Worm (Caenorhabditis elegans): ENCODE measurements around the gene rbg-3.

ce11 chrIII:4745934-4746333, 8.3 kb upstream of the rbg-3 start, which contains the start of gene F17C8.6:
- TF ChIP-seq zip-8 (tag; optimal IDR thresholded peaks at IDR 0.05) (no peak), nhr-76 (tag; optimal IDR thresholded peaks at IDR 0.05) (no peak), ceh-83 (GFP tag; optimal IDR thresholded peaks at IDR 0.05) (no peak), mep-1 (tag; optimal IDR thresholded peaks at IDR 0.05) (no peak), lin-32 (GFP tag; optimal IDR thresholded peaks at IDR 0.05) (no peak), unc-62 (GFP tag; optimal IDR thresholded peaks at IDR 0.05) (no peak), unc-120 (tag; optimal IDR thresholded peaks at IDR 0.05; ENCODE audit: poor library complexity, severe bottlenecking) (no peak), mab-5 (tag; optimal IDR thresholded peaks at IDR 0.05) (no peak)

Data from whole organism, mixed stage, embryonic.